Comparison of ENCODE assay signal across 4 worm cellular contexts in genomic region chrII:6565077-6565476, ce11.
A peak's percentile ranks its signal among the peaks of the same experiment; 100 is the strongest.
TF ChIP-seq lines count a peak whose summit lies in the region.

TSS of gene mpz-3 (minus strand) at chrII:6565396.

TF ChIP-seq in whole organism, L2 larva, 48 proteins besides CTCF, POLR2A, EP300 and RAD21 (continues in another document):
- TF ChIP-seq blmp-1 (tag; optimal IDR thresholded peaks at IDR 0.05; lab: Kevin White, UChicago; ENCODE audit: insufficient read depth) (no peak), elt-3 (tag; optimal IDR thresholded peaks at IDR 0.05; lab: Kevin White, UChicago) (no peak), nhr-11 (tag; optimal IDR thresholded peaks at IDR 0.05; lab: Kevin White, UChicago) (no peak), fos-1 (tag; optimal IDR thresholded peaks at IDR 0.05; lab: Kevin White, UChicago) (peak; percentile 57), mdl-1 (tag; optimal IDR thresholded peaks at IDR 0.05; lab: Kevin White, UChicago) (no peak), crh-2 (tag; optimal IDR thresholded peaks at IDR 0.05; lab: Kevin White, UChicago) (peak; percentile 18), sem-4 (tag; optimal IDR thresholded peaks at IDR 0.05; lab: Kevin White, UChicago) (no peak), nhr-25 (tag; optimal IDR thresholded peaks at IDR 0.05; lab: Kevin White, UChicago) (no peak), lin-39 (tag; optimal IDR thresholded peaks at IDR 0.05; lab: Kevin White, UChicago) (no peak), ztf-1 (GFP tag; conservative IDR thresholded peaks at IDR 0.05; lab: Robert Waterston, UW) (no peak), mbf-1 (tag; optimal IDR thresholded peaks at IDR 0.05; lab: Kevin White, UChicago) (no peak), nhr-6 (tag; optimal IDR thresholded peaks at IDR 0.05; lab: Kevin White, UChicago) (no peak), unc-62 (GFP tag; optimal IDR thresholded peaks at IDR 0.05; lab: Kevin White, UChicago) (no peak), skn-1 (tag; optimal IDR thresholded peaks at IDR 0.05; lab: Kevin White, UChicago) (no peak), sma-3 (GFP tag; optimal IDR thresholded peaks at IDR 0.05; lab: Kevin White, UChicago) (peak; percentile 48), nhr-23 (tag; optimal IDR thresholded peaks at IDR 0.05; lab: Kevin White, UChicago) (no peak), ZK546.5 (tag; optimal IDR thresholded peaks at IDR 0.05; lab: Kevin White, UChicago) (no peak), ztf-11 (tag; optimal IDR thresholded peaks at IDR 0.05; lab: Kevin White, UChicago) (no peak), ceh-82 (tag; optimal IDR thresholded peaks at IDR 0.05; lab: Kevin White, UChicago) (no peak), ztf-4 (tag; optimal IDR thresholded peaks at IDR 0.05; lab: Kevin White, UChicago) (no peak), ama-1 (optimal IDR thresholded peaks at IDR 0.05; lab: Kevin White, UChicago) (no peak), nhr-10 (tag; optimal IDR thresholded peaks at IDR 0.05; lab: Kevin White, UChicago) (no peak), unc-39 (tag; optimal IDR thresholded peaks at IDR 0.05; lab: Kevin White, UChicago) (no peak), gmeb-1 (tag; optimal IDR thresholded peaks at IDR 0.05; lab: Kevin White, UChicago) (peak; percentile 51)

TF ChIP-seq in whole organism, L4 larva, 104 proteins besides CTCF, POLR2A, EP300 and RAD21 (continues in another document):
- TF ChIP-seq mxl-3 (GFP tag; optimal IDR thresholded peaks at IDR 0.05; lab: Kevin White, UChicago) = peak; percentile 42
- TF ChIP-seq dmd-6 (GFP tag; IDR thresholded peaks at IDR 0.05; lab: Robert Waterston, UW) = no peak; the same call in 1 of the 2 replicates
- TF ChIP-seq gei-8 (GFP tag; optimal IDR thresholded peaks at IDR 0.05; lab: Kevin White, UChicago) = peak; percentile 15
- TF ChIP-seq madf-9 (GFP tag; conservative IDR thresholded peaks at IDR 0.05; lab: Robert Waterston, UW) = peak; percentile 67
- TF ChIP-seq attf-4 (tag; optimal IDR thresholded peaks at IDR 0.05; lab: Kevin White, UChicago) = no peak
- peak; percentile 62 for TF ChIP-seq rbr-2 (tag; optimal IDR thresholded peaks at IDR 0.05; lab: Kevin White, UChicago)
- TF ChIP-seq nhr-42 (GFP tag; IDR thresholded peaks at IDR 0.05; lab: Robert Waterston, UW) = no peak; the same call in 1 of the 2 replicates
- TF ChIP-seq mxl-2 (GFP tag; conservative IDR thresholded peaks at IDR 0.05; lab: Robert Waterston, UW) = 0 out of 2 replicates have a peak, but pooled peaks have one; percentile 24
- TF ChIP-seq nhr-77 (tag; optimal IDR thresholded peaks at IDR 0.05; lab: Kevin White, UChicago) = peak; percentile 0
- TF ChIP-seq daf-16 (GFP tag; optimal IDR thresholded peaks at IDR 0.05; lab: Kevin White, UChicago) = peak in 1 of 2 experiments; percentile 42
- peak; percentile 36 for TF ChIP-seq daf-16 (tag; optimal IDR thresholded peaks at IDR 0.05; lab: Kevin White, UChicago)
- TF ChIP-seq lin-38 (GFP tag; IDR thresholded peaks at IDR 0.05; lab: Robert Waterston, UW) = peak; percentile 69
- TF ChIP-seq nhr-41 (GFP tag; IDR thresholded peaks at IDR 0.05; lab: Robert Waterston, UW) = peak; percentile 68; the same call in 1 of the 2 replicates
- TF ChIP-seq F44E2.7 (GFP tag; IDR thresholded peaks at IDR 0.05; lab: Robert Waterston, UW) = peak; percentile 52; the same call in 1 of the 2 replicates
- 0 out of 2 replicates have a peak, but pooled peaks have one; percentile 40 for TF ChIP-seq daf-19 (GFP tag; conservative IDR thresholded peaks at IDR 0.05; lab: Robert Waterston, UW)
- TF ChIP-seq nhr-25 (tag; optimal IDR thresholded peaks at IDR 0.05; lab: Kevin White, UChicago; ENCODE audit: borderline replicate concordance, insufficient read depth) = no peak
- peak in 1 of 2 experiments; percentile 32 for TF ChIP-seq mdl-1 (tag; optimal IDR thresholded peaks at IDR 0.05; lab: Kevin White, UChicago)
- no peak for TF ChIP-seq lin-13 (GFP tag; optimal IDR thresholded peaks at IDR 0.05; lab: Kevin White, UChicago)
- peak; percentile 34 for TF ChIP-seq ztf-7 (tag; optimal IDR thresholded peaks at IDR 0.05; lab: Kevin White, UChicago)
- no peak for TF ChIP-seq nhr-11 (tag; optimal IDR thresholded peaks at IDR 0.05; lab: Kevin White, UChicago)
- TF ChIP-seq daf-8 (GFP tag; IDR thresholded peaks at IDR 0.05; lab: Robert Waterston, UW) = 0 out of 2 replicates have a peak, but pooled peaks have one; percentile 37
- TF ChIP-seq sdz-12 (GFP tag; optimal IDR thresholded peaks at IDR 0.05; lab: Kevin White, UChicago) = no peak

TF ChIP-seq in whole organism, late embryonic, 69 proteins besides CTCF, POLR2A, EP300 and RAD21 (continues in another document):
- TF ChIP-seq ceh-22 (tag; optimal IDR thresholded peaks at IDR 0.05; lab: Kevin White, UChicago) (no peak), ztf-16 (tag; optimal IDR thresholded peaks at IDR 0.05; lab: Kevin White, UChicago) (peak; percentile 20), ceh-2 (tag; optimal IDR thresholded peaks at IDR 0.05; lab: Kevin White, UChicago) (peak; percentile 2), unc-55 (GFP tag; optimal IDR thresholded peaks at IDR 0.05; lab: Kevin White, UChicago) (no peak), ama-1 (optimal IDR thresholded peaks at IDR 0.05; lab: Kevin White, UChicago) (no peak), C08G9.2 (tag; optimal IDR thresholded peaks at IDR 0.05; lab: Kevin White, UChicago) (no peak), unc-42 (tag; optimal IDR thresholded peaks at IDR 0.05; lab: Kevin White, UChicago) (no peak), elt-4 (tag; optimal IDR thresholded peaks at IDR 0.05; lab: Kevin White, UChicago) (no peak), unc-3 (GFP tag; conservative IDR thresholded peaks at IDR 0.05; lab: Robert Waterston, UW) (peak; percentile 60; the same call in 1 of the 2 replicates), unc-3 (tag; optimal IDR thresholded peaks at IDR 0.05; lab: Kevin White, UChicago) (peak; percentile 5), rnt-1 (tag; optimal IDR thresholded peaks at IDR 0.05; lab: Kevin White, UChicago) (no peak), ets-4 (tag; optimal IDR thresholded peaks at IDR 0.05; lab: Kevin White, UChicago) (no peak), dmd-4 (tag; optimal IDR thresholded peaks at IDR 0.05; lab: Kevin White, UChicago; ENCODE audit: borderline replicate concordance) (no peak), syd-9 (tag; optimal IDR thresholded peaks at IDR 0.05; lab: Kevin White, UChicago) (peak; percentile 2), T23F11.4 (GFP tag; optimal IDR thresholded peaks at IDR 0.05; lab: Kevin White, UChicago) (no peak), ceh-34 (tag; optimal IDR thresholded peaks at IDR 0.05; lab: Kevin White, UChicago) (peak; percentile 10), nfya-1 (tag; optimal IDR thresholded peaks at IDR 0.05; lab: Kevin White, UChicago) (no peak), lin-11 (tag; optimal IDR thresholded peaks at IDR 0.05; lab: Kevin White, UChicago) (peak; percentile 39), F13H6.1 (tag; optimal IDR thresholded peaks at IDR 0.05; lab: Kevin White, UChicago) (no peak), dve-1 (tag; optimal IDR thresholded peaks at IDR 0.05; lab: Kevin White, UChicago) (peak; percentile 30), C38D4.7 (GFP tag; optimal IDR thresholded peaks at IDR 0.05; lab: Kevin White, UChicago) (peak; percentile 8), ceh-19 (GFP tag; optimal IDR thresholded peaks at IDR 0.05; lab: Kevin White, UChicago) (peak; percentile 36), hlh-15 (tag; optimal IDR thresholded peaks at IDR 0.05; lab: Kevin White, UChicago) (no peak), sox-4 (tag; optimal IDR thresholded peaks at IDR 0.05; lab: Kevin White, UChicago) (peak; percentile 37), pros-1 (tag; optimal IDR thresholded peaks at IDR 0.05; lab: Kevin White, UChicago) (no peak), K02D7.2 (tag; optimal IDR thresholded peaks at IDR 0.05; lab: Kevin White, UChicago) (peak; percentile 10)

TF ChIP-seq in whole organism, mixed stage, embryonic, 35 proteins besides CTCF, POLR2A, EP300 and RAD21 (continues in another document):
- TF ChIP-seq elt-1 (tag; optimal IDR thresholded peaks at IDR 0.05; lab: Kevin White, UChicago; ENCODE audit: borderline replicate concordance, insufficient read depth) (no peak), drap-1 (GFP tag; optimal IDR thresholded peaks at IDR 0.05; lab: Kevin White, UChicago) (peak; percentile 58), ceh-39 (tag; optimal IDR thresholded peaks at IDR 0.05; lab: Kevin White, UChicago) (no peak), sem-2 (GFP tag; optimal IDR thresholded peaks at IDR 0.05; lab: Kevin White, UChicago) (peak; percentile 30), M03D4.4 (tag; optimal IDR thresholded peaks at IDR 0.05; lab: Kevin White, UChicago) (no peak), ceh-43 (GFP tag; optimal IDR thresholded peaks at IDR 0.05; lab: Kevin White, UChicago) (peak; percentile 0), pha-4 (tag; optimal IDR thresholded peaks at IDR 0.05; lab: Kevin White, UChicago) (no peak), sptf-1 (tag; optimal IDR thresholded peaks at IDR 0.05; lab: Kevin White, UChicago) (no peak), ham-2 (GFP tag; optimal IDR thresholded peaks at IDR 0.05; lab: Kevin White, UChicago) (no peak), blmp-1 (tag; optimal IDR thresholded peaks at IDR 0.05; lab: Kevin White, UChicago) (no peak), hlh-1 (tag; optimal IDR thresholded peaks at IDR 0.05; lab: Kevin White, UChicago) (no peak), mep-1 (tag; optimal IDR thresholded peaks at IDR 0.05; lab: Kevin White, UChicago) (no peak), ztf-11 (tag; optimal IDR thresholded peaks at IDR 0.05; lab: Kevin White, UChicago) (no peak), zip-8 (tag; optimal IDR thresholded peaks at IDR 0.05; lab: Kevin White, UChicago) (no peak), mls-2 (tag; optimal IDR thresholded peaks at IDR 0.05; lab: Kevin White, UChicago) (no peak), ceh-83 (GFP tag; optimal IDR thresholded peaks at IDR 0.05; lab: Kevin White, UChicago) (peak; percentile 83), mab-5 (tag; optimal IDR thresholded peaks at IDR 0.05; lab: Kevin White, UChicago) (no peak), cnd-1 (tag; optimal IDR thresholded peaks at IDR 0.05; lab: Kevin White, UChicago) (peak; percentile 55), unc-39 (tag; optimal IDR thresholded peaks at IDR 0.05; lab: Kevin White, UChicago) (no peak), flh-1 (GFP tag; optimal IDR thresholded peaks at IDR 0.05; lab: Kevin White, UChicago) (peak; percentile 18), lin-32 (GFP tag; optimal IDR thresholded peaks at IDR 0.05; lab: Kevin White, UChicago) (peak; percentile 14), nhr-28 (tag; optimal IDR thresholded peaks at IDR 0.05; lab: Kevin White, UChicago) (no peak), nhr-12 (tag; optimal IDR thresholded peaks at IDR 0.05; lab: Kevin White, UChicago) (no peak), unc-120 (tag; optimal IDR thresholded peaks at IDR 0.05; lab: Kevin White, UChicago; ENCODE audit: poor library complexity, severe bottlenecking) (no peak), lin-13 (tag; optimal IDR thresholded peaks at IDR 0.05; lab: Kevin White, UChicago) (no peak), nhr-237 (tag; optimal IDR thresholded peaks at IDR 0.05; lab: Kevin White, UChicago) (no peak), nhr-76 (tag; optimal IDR thresholded peaks at IDR 0.05; lab: Kevin White, UChicago) (no peak), nhr-2 (tag; optimal IDR thresholded peaks at IDR 0.05; lab: Kevin White, UChicago) (no peak), ces-1 (GFP tag; optimal IDR thresholded peaks at IDR 0.05; lab: Kevin White, UChicago) (no peak), snpc-4 (tag; optimal IDR thresholded peaks at IDR 0.05; lab: Kevin White, UChicago) (no peak)
